Worm (Caenorhabditis elegans): ENCODE data around the gene inx-8.

- no peak for TF ChIP-seq him-1 (tag; optimal IDR thresholded peaks at IDR 0.05)
- TF ChIP-seq W03F9.2 (tag; optimal IDR thresholded peaks at IDR 0.05), result no peak
These were observed 26.5 kb downstream of the inx-8 start for ce11 chrIV:11700100-11700499.
